Fruit fly (Drosophila melanogaster) whole organism, wandering third instar larva: Measurements from ENCODE around the gene CG31176.

Experiments used
- CG9705 ChIP-seq: fragments of 200-800 bp; sonication (Bioruptor generic); optimal IDR thresholded peaks from 2 replicates; lab custom pipeline; 2018; ENCODE audit warnings: missing biosample characterization, mild to moderate bottlenecking, missing genetic modification characterization
- GATAd ChIP-seq: sonication (Bioruptor generic); optimal IDR thresholded peaks from 2 replicates; lab custom pipeline; 2016; ENCODE audit warnings: missing biosample characterization, missing genetic modification characterization
- Hr78 ChIP-seq: fragments of >200 bp; optimal IDR thresholded peaks from 2 replicates; lab custom pipeline; 2017; ENCODE audit warnings: missing biosample characterization, missing genetic modification characterization
- Jra ChIP-seq: sonication (Bioruptor generic); optimal IDR thresholded peaks from 2 replicates; lab custom pipeline; 2016; ENCODE audit warnings: missing biosample characterization, missing genetic modification characterization
- Mio ChIP-seq: sonication (Bioruptor generic); optimal IDR thresholded peaks from 2 replicates; lab custom pipeline; 2016; ENCODE audit warnings: missing biosample characterization, missing genetic modification characterization
- br ChIP-seq: fragments of 200-800 bp; sonication (Bioruptor generic); optimal IDR thresholded peaks from 2 replicates; lab custom pipeline; 2016; ENCODE audit warnings: missing biosample characterization, missing genetic modification characterization
- brk ChIP-seq: fragments of 200-800 bp; sonication (Bioruptor generic); optimal IDR thresholded peaks from 2 replicates; lab custom pipeline; 2016; ENCODE audit warnings: missing biosample characterization, mild to moderate bottlenecking, missing genetic modification characterization
- ey ChIP-seq: fragments of 200-800 bp; sonication (Bioruptor generic); optimal IDR thresholded peaks from 2 replicates; lab custom pipeline; 2016; ENCODE audit warnings: missing biosample characterization, missing genetic modification characterization
- foxo ChIP-seq, 2 experiments: fragments of 200-800 bp; sonication (Bioruptor generic); optimal IDR thresholded peaks; 2 replicates in 1 of 2; 3 replicates in 1 of 2; lab custom pipeline; 2016 to 2017; ENCODE audit warnings: missing biosample characterization in 2 of 2, missing genetic modification characterization in 2 of 2
- h ChIP-seq: fragments of 200-800 bp; sonication (Bioruptor generic); optimal IDR thresholded peaks from 3 replicates; lab custom pipeline; 2016; ENCODE audit warnings: missing biosample characterization, mild to moderate bottlenecking, missing genetic modification characterization
- psq ChIP-seq: fragments of 200-800 bp; sonication (Bioruptor generic); optimal IDR thresholded peaks from 3 replicates; lab custom pipeline; 2017; ENCODE audit warnings: missing biosample characterization, mild to moderate bottlenecking, missing genetic modification characterization, moderate library complexity
- sv ChIP-seq: fragments of 200-800 bp; sonication (Bioruptor generic); optimal IDR thresholded peaks from 3 replicates; lab custom pipeline; 2016; ENCODE audit warnings: missing biosample characterization, missing genetic modification characterization
- tai ChIP-seq: sonication (Bioruptor generic); optimal IDR thresholded peaks from 2 replicates; lab custom pipeline; 2016; ENCODE audit warnings: missing biosample characterization, missing genetic modification characterization
- usp ChIP-seq: fragments of >200 bp; optimal IDR thresholded peaks from 2 replicates; lab custom pipeline; 2017; ENCODE audit warnings: missing biosample characterization, missing genetic modification characterization

- TF ChIP-seq sv (GFP tag; lab: Kevin White, UChicago) (no peak), ey (GFP tag; lab: Kevin White, UChicago) (no peak), h (GFP tag; lab: Kevin White, UChicago) (no peak), br (no peak), brk (GFP tag; lab: Kevin White, UChicago) (no peak), tai (GFP tag; lab: Kevin White, UChicago) (no peak), CG9705 (GFP tag; lab: Kevin White, UChicago) (no peak), foxo (GFP tag; optimal IDR thresholded peaks at IDR 0.05; lab: Kevin White, UChicago) (no peak), Hr78 (GFP tag; lab: Kevin White, UChicago) (no peak), Jra (GFP tag; lab: Kevin White, UChicago) (no peak), usp (GFP tag; lab: Kevin White, UChicago) (no peak), GATAd (GFP tag; lab: Kevin White, UChicago) (no peak), psq (no peak), Mio (GFP tag; lab: Kevin White, UChicago) (no peak)
Measured at dm6 chr3R:21632582-21632929, 86.9 kb downstream of the CG31176 start.
